Fruit fly (Drosophila melanogaster): Measurements from ENCODE around the gene fusl.

DNA sequence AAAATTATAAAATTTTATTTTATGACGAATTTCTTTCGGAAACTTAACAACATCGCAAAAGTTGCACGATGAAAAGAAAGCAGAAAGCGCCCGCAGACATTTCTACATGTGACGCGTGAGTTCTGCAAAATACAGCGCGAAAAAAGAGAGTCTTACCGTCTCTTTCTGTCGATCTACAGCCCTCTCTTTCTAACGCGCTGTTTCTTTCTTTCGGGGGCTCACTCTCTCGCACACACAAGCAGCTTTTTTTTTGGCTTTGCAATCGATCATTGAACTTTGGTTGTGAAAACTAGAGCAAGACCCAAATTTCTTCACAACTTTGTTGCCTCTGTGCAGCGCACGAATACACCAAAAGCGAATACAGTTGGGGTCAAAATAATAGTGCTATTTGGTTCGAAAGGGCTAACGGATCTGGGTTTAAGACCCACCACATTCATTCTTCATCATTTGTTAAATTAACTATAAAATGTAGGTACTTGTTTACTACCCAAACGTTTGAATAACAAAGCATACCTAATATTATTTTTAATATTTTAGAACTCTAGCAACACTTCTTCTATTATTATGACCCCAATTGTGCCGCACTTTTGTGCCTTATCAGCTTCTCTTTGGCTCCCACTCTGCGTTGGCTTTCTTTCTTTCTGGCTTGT is 38.8 kb downstream of the fusl start:
- no peak for TF ChIP-seq Myc (optimal IDR thresholded peaks at IDR 0.05)
- TF ChIP-seq h (optimal IDR thresholded peaks at IDR 0.05) = no peak
- no peak for TF ChIP-seq psq (optimal IDR thresholded peaks at IDR 0.05)
- no peak for TF ChIP-seq Sin3A (optimal IDR thresholded peaks at IDR 0.05)
- no peak for TF ChIP-seq insv (optimal IDR thresholded peaks at IDR 0.05)

Data from Kc167 (cell line).